Worm (Caenorhabditis elegans): ENCODE data around the gene nphp-1.

Gene nphp-1

DNA sequence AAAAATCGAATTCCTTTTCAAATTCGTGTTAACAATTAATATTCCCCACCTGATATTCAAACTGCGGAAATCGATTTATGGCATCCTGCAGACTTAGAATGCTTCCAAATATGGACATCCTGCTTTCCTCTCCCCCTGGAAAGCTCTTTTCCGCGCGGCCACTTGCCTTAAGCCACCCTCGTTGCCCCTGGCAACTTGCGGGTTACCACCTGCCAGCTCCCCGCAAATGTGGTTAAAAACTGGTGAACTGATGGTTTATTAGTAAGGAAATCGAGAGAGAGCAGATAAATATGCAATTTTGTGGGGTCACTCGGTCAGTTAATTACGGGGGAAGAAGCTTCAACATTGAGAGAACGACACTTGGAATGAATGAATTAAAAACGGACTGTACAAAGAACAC, at the start of gene nphp-1:
TSS of gene nphp-1 (minus strand) at position 145 of the 400 bp plus-strand sequence.
- TF ChIP-seq unc-120 (tag; optimal IDR thresholded peaks at IDR 0.05; ENCODE audit: poor library complexity, severe bottlenecking) (peak; percentile 12), drap-1 (GFP tag; optimal IDR thresholded peaks at IDR 0.05) (no peak), ham-2 (GFP tag; optimal IDR thresholded peaks at IDR 0.05) (no peak), ceh-43 (GFP tag; optimal IDR thresholded peaks at IDR 0.05) (no peak), lin-32 (GFP tag; optimal IDR thresholded peaks at IDR 0.05) (peak; percentile 40), ces-1 (GFP tag; optimal IDR thresholded peaks at IDR 0.05) (no peak), flh-1 (GFP tag; optimal IDR thresholded peaks at IDR 0.05) (no peak), snpc-4 (tag; optimal IDR thresholded peaks at IDR 0.05) (no peak), lin-13 (tag; optimal IDR thresholded peaks at IDR 0.05) (no peak), ceh-83 (GFP tag; optimal IDR thresholded peaks at IDR 0.05) (no peak)

DNA sequence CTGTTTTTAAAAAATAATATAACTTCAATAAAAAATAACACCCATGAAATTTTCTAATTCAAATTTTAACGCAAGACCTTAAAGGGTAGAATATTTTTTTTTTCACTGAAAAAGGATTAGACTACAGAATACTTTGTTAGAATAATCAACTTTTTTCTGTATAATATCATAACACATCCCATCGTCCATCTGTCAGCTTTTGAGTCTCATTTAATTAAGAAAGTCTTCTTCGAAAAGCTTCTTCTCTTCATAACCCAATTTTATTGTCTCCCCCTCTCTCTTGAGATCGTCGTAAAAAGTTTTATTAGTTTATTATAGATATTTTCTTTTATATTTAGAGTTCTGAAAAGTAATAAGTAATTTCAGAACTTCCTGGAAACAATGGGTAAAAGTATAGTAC, 44.0 kb upstream of the nphp-1 start:
- TF ChIP-seq mls-2 (tag; optimal IDR thresholded peaks at IDR 0.05) (no peak), ces-1 (GFP tag; optimal IDR thresholded peaks at IDR 0.05) (peak; percentile 96)

DNA sequence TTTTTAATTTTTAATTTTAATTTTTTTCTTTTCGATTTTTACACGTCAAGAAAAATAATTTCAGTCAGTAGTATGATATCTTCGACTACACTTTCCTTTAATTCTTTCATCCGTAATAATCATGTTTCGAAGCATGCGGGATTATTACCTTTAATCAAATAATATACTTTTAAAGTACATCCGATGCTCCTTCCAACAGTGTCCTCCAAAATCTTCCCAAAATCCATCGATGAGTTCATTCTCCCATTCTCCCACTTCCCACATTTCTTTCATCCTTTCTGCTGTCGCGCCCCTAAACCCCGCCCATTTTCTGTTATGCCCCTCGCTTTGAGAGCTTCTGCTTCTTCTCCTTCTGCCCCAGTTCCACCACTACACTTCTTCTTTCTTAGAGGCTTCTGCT, 42.7 kb upstream of the nphp-1 start, which contains the start of gene lgc-57:
TSS of gene lgc-57 (plus strand) at position 301 of the 400 bp plus-strand sequence.
- TF ChIP-seq bed-3 (GFP tag; optimal IDR thresholded peaks at IDR 0.05) (no peak), lin-13 (tag; optimal IDR thresholded peaks at IDR 0.05) (no peak), lsy-2 (tag; optimal IDR thresholded peaks at IDR 0.05) (no peak), blmp-1 (tag; optimal IDR thresholded peaks at IDR 0.05) (no peak), drap-1 (GFP tag; optimal IDR thresholded peaks at IDR 0.05) (no peak), snpc-4 (tag; optimal IDR thresholded peaks at IDR 0.05) (no peak), nhr-28 (tag; optimal IDR thresholded peaks at IDR 0.05) (no peak), ces-1 (GFP tag; optimal IDR thresholded peaks at IDR 0.05) (no peak)

DNA sequence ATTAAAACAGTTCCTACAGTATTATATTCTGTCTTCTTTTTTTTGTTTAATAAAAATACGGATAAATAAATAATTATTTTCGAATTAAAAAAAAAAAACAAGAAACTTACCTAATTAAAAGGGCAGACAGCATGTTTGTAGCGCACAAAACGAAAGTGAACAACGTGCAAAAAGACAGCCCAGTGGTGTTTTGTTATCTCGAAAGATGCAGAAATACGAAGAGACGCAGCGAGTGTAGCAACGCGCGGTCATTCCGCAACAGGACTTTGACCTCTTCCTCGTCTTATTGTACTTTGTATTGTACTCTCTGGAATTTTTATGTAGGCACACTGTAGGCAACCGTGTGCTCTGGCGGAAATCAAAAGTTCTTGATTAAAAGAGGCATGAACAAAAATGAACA, 41.6 kb upstream of the nphp-1 start, which contains the start of gene gbh-1:
TSS of gene gbh-1 (minus strand) at position 149 of the 400 bp plus-strand sequence.
- TF ChIP-seq blmp-1 (tag; optimal IDR thresholded peaks at IDR 0.05) (no peak), mab-5 (tag; optimal IDR thresholded peaks at IDR 0.05) (no peak)

DNA sequence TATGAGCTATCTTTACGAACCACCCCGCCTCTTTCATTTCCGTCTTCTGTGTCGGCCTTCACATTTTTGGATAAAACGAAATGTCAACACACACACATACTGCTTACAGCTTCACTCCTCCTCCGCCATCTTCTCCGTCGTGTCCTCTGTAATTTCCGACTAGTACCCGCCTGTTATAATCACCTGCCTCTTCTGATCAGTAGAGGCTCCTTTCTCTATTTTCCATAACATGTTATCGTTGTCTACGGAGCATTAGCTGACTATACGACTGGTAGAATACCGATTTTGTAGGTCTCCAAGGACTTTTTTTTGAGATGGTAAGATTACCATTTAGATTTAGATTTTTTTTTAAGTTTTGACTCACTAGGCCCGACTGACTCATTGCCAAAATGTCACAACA, 32.9 kb upstream of the nphp-1 start:
- TF ChIP-seq tbx-8 (GFP tag; optimal IDR thresholded peaks at IDR 0.05) = no peak
- no peak for TF ChIP-seq nhr-76 (tag; optimal IDR thresholded peaks at IDR 0.05)
- no peak for TF ChIP-seq ceh-43 (GFP tag; optimal IDR thresholded peaks at IDR 0.05)
- TF ChIP-seq elt-1 (tag; optimal IDR thresholded peaks at IDR 0.05; ENCODE audit: borderline replicate concordance, insufficient read depth) = no peak
- no peak for TF ChIP-seq nhr-28 (tag; optimal IDR thresholded peaks at IDR 0.05)
- TF ChIP-seq ham-2 (GFP tag; optimal IDR thresholded peaks at IDR 0.05) = no peak

DNA sequence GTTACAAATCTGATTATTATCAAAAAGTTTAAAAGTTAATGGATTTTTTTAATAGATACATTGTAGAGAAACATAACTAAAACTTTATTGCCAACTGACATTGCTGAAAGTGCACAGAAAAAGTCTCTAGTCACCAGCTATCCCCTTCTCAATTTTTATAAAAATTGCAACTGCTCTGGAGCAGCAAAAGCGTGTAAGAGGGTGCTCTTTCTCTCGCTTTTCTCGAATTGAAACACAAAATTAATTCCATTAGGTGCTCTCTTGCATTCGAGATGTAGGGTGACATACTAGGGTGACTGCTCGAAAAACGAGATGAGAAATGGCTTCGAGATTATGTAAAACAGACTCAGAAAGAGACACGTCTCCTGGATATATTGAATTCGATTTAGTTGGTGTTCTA, 28.6 kb upstream of the nphp-1 start:
- TF ChIP-seq tbx-8 (GFP tag; optimal IDR thresholded peaks at IDR 0.05) (no peak), ces-1 (GFP tag; optimal IDR thresholded peaks at IDR 0.05) (peak; percentile 63), ztf-11 (tag; optimal IDR thresholded peaks at IDR 0.05) (no peak)

DNA sequence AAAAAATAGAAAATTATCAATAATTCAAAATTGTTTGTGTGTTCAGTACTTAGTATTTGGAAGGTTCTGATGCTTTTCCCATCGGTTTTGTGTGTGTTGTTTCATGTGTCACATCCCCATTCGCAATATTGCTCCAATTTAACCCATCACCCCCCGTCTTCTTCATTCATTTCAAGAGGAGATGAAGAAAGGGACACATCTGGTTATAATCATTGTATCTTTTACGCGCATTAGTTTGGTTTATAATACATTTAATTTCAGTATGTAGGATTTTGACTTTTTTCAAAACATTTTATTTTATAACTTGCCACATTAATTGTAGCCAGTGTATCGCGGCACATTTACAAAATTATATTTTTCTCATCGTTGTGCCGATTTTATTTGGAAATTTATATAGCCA, 28.1 kb upstream of the nphp-1 start:
- TF ChIP-seq ces-1 (GFP tag; optimal IDR thresholded peaks at IDR 0.05) = peak; percentile 1
- no peak for TF ChIP-seq lin-32 (GFP tag; optimal IDR thresholded peaks at IDR 0.05)
- TF ChIP-seq elt-1 (tag; optimal IDR thresholded peaks at IDR 0.05; ENCODE audit: borderline replicate concordance, insufficient read depth) = no peak
- no peak for TF ChIP-seq nhr-76 (tag; optimal IDR thresholded peaks at IDR 0.05)
- no peak for TF ChIP-seq nhr-237 (tag; optimal IDR thresholded peaks at IDR 0.05)
- TF ChIP-seq blmp-1 (tag; optimal IDR thresholded peaks at IDR 0.05) = no peak

DNA sequence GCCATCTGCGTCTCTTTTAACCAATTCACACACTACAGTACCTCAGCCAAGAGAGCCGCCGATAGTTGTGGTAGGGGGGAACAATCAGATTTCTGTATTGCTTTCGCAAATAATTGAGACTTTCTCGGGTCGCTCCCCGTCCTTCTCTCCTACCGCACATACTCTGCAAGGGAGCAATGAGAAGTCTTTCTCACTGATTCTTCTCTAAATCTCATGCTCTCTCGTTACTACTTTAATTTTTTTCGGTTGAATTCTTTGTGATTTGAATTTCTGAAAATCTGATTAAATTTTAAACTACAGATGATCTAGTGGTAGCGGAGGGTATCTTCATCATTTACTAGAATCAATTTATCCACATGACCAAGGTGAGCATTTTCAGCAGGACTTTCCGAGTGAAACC, 23.2 kb upstream of the nphp-1 start, which contains the start of gene ptb-1:
TSS of gene ptb-1 (plus strand) at position 301 of the 400 bp plus-strand sequence.
- TF ChIP-seq mab-5 (tag; optimal IDR thresholded peaks at IDR 0.05) = no peak
- no peak for TF ChIP-seq drap-1 (GFP tag; optimal IDR thresholded peaks at IDR 0.05)
- TF ChIP-seq nhr-76 (tag; optimal IDR thresholded peaks at IDR 0.05) = no peak
- TF ChIP-seq ceh-43 (GFP tag; optimal IDR thresholded peaks at IDR 0.05) = no peak
- TF ChIP-seq ztf-11 (tag; optimal IDR thresholded peaks at IDR 0.05) = no peak
- TF ChIP-seq elt-3 (tag; optimal IDR thresholded peaks at IDR 0.05) = no peak
- no peak for TF ChIP-seq ham-2 (GFP tag; optimal IDR thresholded peaks at IDR 0.05)
- TF ChIP-seq cnd-1 (tag; optimal IDR thresholded peaks at IDR 0.05) = no peak
- TF ChIP-seq hlh-1 (tag; optimal IDR thresholded peaks at IDR 0.05) = no peak
- no peak for TF ChIP-seq tbx-8 (GFP tag; optimal IDR thresholded peaks at IDR 0.05)
- TF ChIP-seq mep-1 (tag; optimal IDR thresholded peaks at IDR 0.05) = no peak
- no peak for TF ChIP-seq unc-120 (tag; optimal IDR thresholded peaks at IDR 0.05; ENCODE audit: poor library complexity, severe bottlenecking)
- no peak for TF ChIP-seq pha-4 (tag; optimal IDR thresholded peaks at IDR 0.05)
- no peak for TF ChIP-seq elt-1 (tag; optimal IDR thresholded peaks at IDR 0.05; ENCODE audit: borderline replicate concordance, insufficient read depth)
- no peak for TF ChIP-seq blmp-1 (tag; optimal IDR thresholded peaks at IDR 0.05)
- TF ChIP-seq ceh-39 (tag; optimal IDR thresholded peaks at IDR 0.05) = no peak
- TF ChIP-seq flh-1 (GFP tag; optimal IDR thresholded peaks at IDR 0.05) = no peak
